Fruit fly (Drosophila melanogaster) whole organism, embryonic: ENCODE measurements around the gene CG8206.

ENCODE experiments used
- Abd-B ChIP-seq: fragments of 200-800 bp; sonication (Bioruptor generic); optimal IDR thresholded peaks from 2 replicates; lab custom pipeline; 2018; ENCODE audit warnings: missing biosample characterization, mild to moderate bottlenecking, missing genetic modification characterization, moderate library complexity
- C15 ChIP-seq: fragments of 200-800 bp; sonication (Bioruptor generic); IDR thresholded peaks from 3 replicates; pipeline ENCODE4 v1.3.6; 2022; ENCODE audit warnings: missing biosample characterization, missing genetic modification characterization
- CG10959 ChIP-seq: fragments of 200-800 bp; sonication (Bioruptor generic); IDR thresholded peaks from 2 replicates; pipeline ENCODE4 v1.3.6; 2022; ENCODE audit warnings: missing biosample characterization, missing genetic modification characterization
- CG11247 ChIP-seq: fragments of 200-800 bp; sonication (Bioruptor generic); IDR thresholded peaks from 2 replicates; pipeline ENCODE4 v1.3.6; 2022; ENCODE audit warnings: missing biosample characterization, missing genetic modification characterization
- CG1233 ChIP-seq: fragments of 200-800 bp; sonication (Bioruptor generic); optimal IDR thresholded peaks from 4 replicates; lab custom pipeline; 2018; ENCODE audit warnings: missing biosample characterization, mild to moderate bottlenecking, missing genetic modification characterization
- CG12942 ChIP-seq: fragments of 200-800 bp; sonication (Bioruptor generic); optimal IDR thresholded peaks from 3 replicates; lab custom pipeline; 2016; ENCODE audit warnings: missing biosample characterization, missing genetic modification characterization
- CG16779 ChIP-seq: fragments of 200-800 bp; sonication (Bioruptor generic); IDR thresholded peaks from 2 replicates; pipeline ENCODE4 v1.3.6; 2022; ENCODE audit warnings: missing biosample characterization, missing genetic modification characterization
- CG18262 ChIP-seq: fragments of 200-800 bp; optimal IDR thresholded peaks from 3 replicates; lab custom pipeline; 2019; ENCODE audit warnings: missing biosample characterization, mild to moderate bottlenecking, missing genetic modification characterization, moderate library complexity
- CG2129 ChIP-seq: fragments of 200-800 bp; sonication (Bioruptor generic); IDR thresholded peaks from 2 replicates; pipeline ENCODE4 v1.3.6; 2022; ENCODE audit warnings: missing biosample characterization, missing genetic modification characterization; ENCODE audit not compliant: partially characterized antibody
- CG30020 ChIP-seq: fragments of 200-800 bp; optimal IDR thresholded peaks from 2 replicates; lab custom pipeline; 2019; ENCODE audit warnings: missing biosample characterization, mild to moderate bottlenecking, missing genetic modification characterization, moderate library complexity
- CG31441 ChIP-seq: fragments of 200-800 bp; sonication (Bioruptor generic); IDR thresholded peaks from 2 replicates; pipeline ENCODE4 v1.3.6; 2022; ENCODE audit warnings: missing biosample characterization, missing genetic modification characterization
- CG4404 ChIP-seq: fragments of 200-800 bp; sonication (Bioruptor generic); IDR thresholded peaks from 2 replicates; pipeline ENCODE4 v1.3.6; 2022; ENCODE audit warnings: missing biosample characterization, missing genetic modification characterization
- CG4854 ChIP-seq: fragments of 200-800 bp; sonication (Bioruptor generic); optimal IDR thresholded peaks from 2 replicates; lab custom pipeline; 2016; ENCODE audit warnings: missing biosample characterization, missing genetic modification characterization, inconsistent platforms
- CG7357 ChIP-seq: fragments of 200-800 bp; sonication (Bioruptor generic); IDR thresholded peaks from 3 replicates; pipeline ENCODE4 v1.3.6; 2022; ENCODE audit warnings: missing biosample characterization, missing genetic modification characterization
- CG9437 ChIP-seq: fragments of 200-800 bp; sonication (Bioruptor generic); optimal IDR thresholded peaks from 2 replicates; lab custom pipeline; 2018; ENCODE audit warnings: missing biosample characterization, mild to moderate bottlenecking, missing genetic modification characterization
- CG9817 ChIP-seq: fragments of 200-800 bp; sonication (Bioruptor generic); optimal IDR thresholded peaks from 2 replicates; lab custom pipeline; 2018; ENCODE audit warnings: missing biosample characterization, mild to moderate bottlenecking, missing genetic modification characterization, moderate library complexity
- Dad ChIP-seq: fragments of 200-800 bp; sonication (Bioruptor generic); optimal IDR thresholded peaks from 3 replicates; lab custom pipeline; 2016; ENCODE audit warnings: missing biosample characterization, missing genetic modification characterization
- Doc3 ChIP-seq: fragments of 200-800 bp; sonication (Bioruptor generic); IDR thresholded peaks from 3 replicates; pipeline ENCODE4 v1.3.6; 2022; ENCODE audit warnings: missing biosample characterization, missing genetic modification characterization; ENCODE audit not compliant: partially characterized antibody
- E2f2 ChIP-seq: fragments of 200-800 bp; sonication (Bioruptor generic); IDR thresholded peaks from 2 replicates; pipeline ENCODE4 v1.3.6; 2022; ENCODE audit warnings: missing biosample characterization, missing genetic modification characterization
- Elba2 ChIP-seq: fragments of 200-800 bp; sonication (Bioruptor generic); optimal IDR thresholded peaks from 3 replicates; lab custom pipeline; 2016; ENCODE audit warnings: missing biosample characterization, missing genetic modification characterization
- Fer1 ChIP-seq: fragments of 200-800 bp; sonication (Bioruptor generic); optimal IDR thresholded peaks from 2 replicates; lab custom pipeline; 2017; ENCODE audit warnings: missing biosample characterization, mild to moderate bottlenecking, missing genetic modification characterization
- HLH4C ChIP-seq: fragments of 200-800 bp; sonication (Bioruptor generic); IDR thresholded peaks from 3 replicates; pipeline ENCODE4 v1.3.6; 2022; ENCODE audit warnings: missing biosample characterization, missing genetic modification characterization; ENCODE audit not compliant: partially characterized antibody
- HmgD ChIP-seq: fragments of 200-800 bp; sonication (Bioruptor generic); optimal IDR thresholded peaks from 3 replicates; lab custom pipeline; 2016; ENCODE audit warnings: missing biosample characterization, missing genetic modification characterization
- Hmr ChIP-seq: fragments of 200-800 bp; sonication (Bioruptor generic); optimal IDR thresholded peaks from 3 replicates; lab custom pipeline; 2017; ENCODE audit warnings: mild to moderate bottlenecking, missing biosample characterization, missing genetic modification reagents, missing genetic modification characterization
- Mrtf ChIP-seq: fragments of 200-800 bp; sonication (Bioruptor generic); IDR thresholded peaks from 3 replicates; pipeline ENCODE4 v1.3.6; 2022; ENCODE audit warnings: missing biosample characterization, missing genetic modification characterization
- Rfx ChIP-seq: fragments of 200-800 bp; sonication (Bioruptor generic); IDR thresholded peaks from 2 replicates; pipeline ENCODE4 v1.3.6; 2022; ENCODE audit warnings: missing biosample characterization, missing genetic modification characterization
- Rx ChIP-seq: fragments of 200-800 bp; sonication (Bioruptor generic); IDR thresholded peaks from 2 replicates; pipeline ENCODE4 v1.3.6; 2022; ENCODE audit warnings: missing biosample characterization, missing genetic modification characterization
- Scr ChIP-seq: fragments of 200-800 bp; sonication (Bioruptor generic); IDR thresholded peaks from 2 replicates; pipeline ENCODE4 v1.3.6; 2022; ENCODE audit warnings: missing biosample characterization, missing genetic modification characterization; ENCODE audit not compliant: partially characterized antibody
- Trl ChIP-seq, 3 experiments: fragments of >200 bp in 2 of 3; fragments of 200-800 bp in 1 of 3; sonication (Bioruptor generic) in 1 of 3; optimal IDR thresholded peaks; 2 replicates in 1 of 3; 3 replicates in 2 of 3; lab custom pipeline; 2016 to 2017; ENCODE audit warnings: missing biosample characterization in 1 of 3, missing genetic modification characterization in 1 of 3
- ab ChIP-seq: fragments of 200-800 bp; sonication (Bioruptor generic); optimal IDR thresholded peaks from 2 replicates; lab custom pipeline; 2016; ENCODE audit warnings: missing biosample characterization, missing genetic modification characterization
- cato ChIP-seq: fragments of 200-800 bp; sonication (Bioruptor generic); optimal IDR thresholded peaks from 2 replicates; lab custom pipeline; 2016; ENCODE audit warnings: missing biosample characterization, missing genetic modification characterization, borderline replicate concordance
- dan ChIP-seq: fragments of 200-800 bp; sonication (Bioruptor generic); IDR thresholded peaks from 2 replicates; pipeline ENCODE4 v1.3.6; 2022; ENCODE audit warnings: missing biosample characterization, missing genetic modification characterization
- dimm ChIP-seq: fragments of 200-800 bp; sonication (Bioruptor generic); IDR thresholded peaks from 2 replicates; pipeline ENCODE4 v1.3.6; 2022; ENCODE audit warnings: missing biosample characterization, missing genetic modification characterization
- dmrt11E ChIP-seq: fragments of 200-800 bp; sonication (Bioruptor generic); optimal IDR thresholded peaks from 3 replicates; lab custom pipeline; 2018; ENCODE audit warnings: missing biosample characterization, mild to moderate bottlenecking, missing genetic modification characterization, moderate library complexity
- dpn ChIP-seq, 2 experiments: fragments of 200-800 bp; sonication (Bioruptor generic); optimal IDR thresholded peaks; 3 replicates each; lab custom pipeline; 2016; ENCODE audit warnings: missing biosample characterization in 2 of 2, missing genetic modification characterization in 2 of 2
- exex ChIP-seq: fragments of 200-800 bp; sonication (Bioruptor generic); optimal IDR thresholded peaks from 4 replicates; lab custom pipeline; 2018; ENCODE audit warnings: missing biosample characterization, mild to moderate bottlenecking, missing genetic modification characterization, moderate library complexity
- fd3F ChIP-seq: fragments of 200-800 bp; sonication (Bioruptor generic); optimal IDR thresholded peaks from 2 replicates; lab custom pipeline; 2018; ENCODE audit warnings: missing biosample characterization, mild to moderate bottlenecking, missing genetic modification characterization, moderate library complexity
- ftz-f1 ChIP-seq: fragments of 200-800 bp; sonication (Bioruptor generic); optimal IDR thresholded peaks from 2 replicates; lab custom pipeline; 2016; ENCODE audit warnings: missing biosample characterization, missing genetic modification characterization
- gfzf ChIP-seq: fragments of 200-800 bp; sonication (Bioruptor generic); optimal IDR thresholded peaks from 2 replicates; lab custom pipeline; 2016; ENCODE audit warnings: missing biosample characterization, mild to moderate bottlenecking, missing genetic modification characterization, moderate library complexity
- hbn ChIP-seq: fragments of 200-800 bp; sonication (Bioruptor generic); IDR thresholded peaks from 2 replicates; pipeline ENCODE4 v1.3.6; 2022; ENCODE audit warnings: missing biosample characterization, missing genetic modification characterization; ENCODE audit not compliant: partially characterized antibody
- her ChIP-seq: fragments of 200-800 bp; sonication (Bioruptor generic); optimal IDR thresholded peaks from 2 replicates; lab custom pipeline; 2016; ENCODE audit warnings: missing biosample characterization, missing genetic modification characterization
- hth ChIP-seq: fragments of >200 bp; optimal IDR thresholded peaks from 2 replicates; lab custom pipeline; 2017; ENCODE audit warnings: inconsistent platforms
- kah ChIP-seq: fragments of 200-800 bp; sonication (Bioruptor generic); optimal IDR thresholded peaks from 2 replicates; lab custom pipeline; 2018; ENCODE audit warnings: missing biosample characterization, mild to moderate bottlenecking, missing genetic modification characterization
- maf-S ChIP-seq: fragments of 200-800 bp; sonication (Bioruptor generic); optimal IDR thresholded peaks from 2 replicates; lab custom pipeline; 2016; ENCODE audit warnings: missing biosample characterization, missing genetic modification characterization
- mirr ChIP-seq: fragments of 200-800 bp; sonication (Bioruptor generic); optimal IDR thresholded peaks from 3 replicates; lab custom pipeline; 2018; ENCODE audit warnings: missing biosample characterization, mild to moderate bottlenecking, missing genetic modification characterization
- rib ChIP-seq: fragments of 200-800 bp; sonication (Bioruptor generic); IDR thresholded peaks from 2 replicates; pipeline ENCODE4 v1.3.6; 2022; ENCODE audit warnings: missing biosample characterization, missing genetic modification characterization
- schlank ChIP-seq: fragments of 200-800 bp; sonication (Bioruptor generic); optimal IDR thresholded peaks from 2 replicates; lab custom pipeline; 2018; ENCODE audit warnings: missing biosample characterization, mild to moderate bottlenecking, missing genetic modification characterization
- shn ChIP-seq: fragments of 200-800 bp; sonication (Bioruptor generic); optimal IDR thresholded peaks from 3 replicates; lab custom pipeline; 2016; ENCODE audit warnings: missing biosample characterization, missing genetic modification characterization
- slp2 ChIP-seq: fragments of 200-800 bp; sonication (Bioruptor generic); optimal IDR thresholded peaks from 2 replicates; lab custom pipeline; 2016; ENCODE audit warnings: missing biosample characterization, missing genetic modification characterization
- tin ChIP-seq: fragments of 200-800 bp; sonication (Bioruptor generic); optimal IDR thresholded peaks from 3 replicates; lab custom pipeline; 2016; ENCODE audit warnings: missing biosample characterization, missing genetic modification characterization

Gene CG8206

dm6 chrX:15738890-15739550 lies at the start of gene CG8206, which contains the start of gene CG11679 (continued):
- TF ChIP-seq Elba2 (GFP tag; lab: Kevin White, UChicago) (no peak), CG18262 (peak; percentile 29), fd3F (GFP tag; lab: Kevin White, UChicago) (no peak), CG4404 (GFP tag; lab: Robert Waterston, UW) (peak; percentile 27; the same call in 1 of the 2 replicates), Hmr (GFP tag; lab: Kevin White, UChicago) (no peak), her (peak; percentile 14), maf-S (GFP tag; lab: Kevin White, UChicago) (no peak), mirr (GFP tag; lab: Kevin White, UChicago) (no peak), dimm (GFP tag; lab: Robert Waterston, UW) (no peak), schlank (tag; lab: Kevin White, UChicago) (no peak), CG1233 (GFP tag; lab: Kevin White, UChicago) (no peak), E2f2 (0 out of 2 replicates have a peak, but pooled peaks have one; percentile 17), ab (GFP tag; lab: Kevin White, UChicago) (no peak), rib (GFP tag; lab: Robert Waterston, UW) (no peak), CG9437 (GFP tag; lab: Kevin White, UChicago) (no peak), Dad (GFP tag; lab: Kevin White, UChicago) (peak; percentile 27), CG12942 (peak; percentile 18), C15 (GFP tag; lab: Robert Waterston, UW) (no peak), CG2129 (no peak), CG10959 (GFP tag; lab: Robert Waterston, UW) (no peak), exex (peak; percentile 26), CG9817 (peak; percentile 55), HmgD (GFP tag; lab: Kevin White, UChicago) (peak; percentile 46), CG30020 (tag; lab: Kevin White, UChicago) (peak; percentile 31), Trl (optimal IDR thresholded peaks at IDR 0.05; lab: Kevin White, UChicago) (no peak), Trl (GFP tag; optimal IDR thresholded peaks at IDR 0.05; lab: Kevin White, UChicago) (peak; percentile 23), hbn (GFP tag; lab: Robert Waterston, UW) (no peak), CG31441 (GFP tag; lab: Robert Waterston, UW) (no peak), gfzf (GFP tag; lab: Kevin White, UChicago) (no peak), Scr (GFP tag; lab: Robert Waterston, UW) (peak; percentile 54), Fer1 (GFP tag; lab: Kevin White, UChicago) (peak; percentile 36), Mrtf (GFP tag; lab: Robert Waterston, UW) (no peak), Abd-B (peak; percentile 37), tin (GFP tag; lab: Kevin White, UChicago) (peak; percentile 6), slp2 (GFP tag; lab: Kevin White, UChicago) (no peak), dmrt11E (tag; lab: Kevin White, UChicago) (peak; percentile 32), Rx (GFP tag; lab: Robert Waterston, UW) (no peak), HLH4C (GFP tag; lab: Robert Waterston, UW) (peak; percentile 53; the same call in 2 of the 3 replicates), CG11247 (GFP tag; lab: Robert Waterston, UW) (no peak), hth (no peak), ftz-f1 (GFP tag; lab: Kevin White, UChicago) (no peak), cato (GFP tag; lab: Kevin White, UChicago) (no peak), CG7357 (GFP tag; lab: Robert Waterston, UW) (no peak), Doc3 (GFP tag; lab: Robert Waterston, UW) (no peak), shn (GFP tag; lab: Kevin White, UChicago) (peak; percentile 52), kah (GFP tag; lab: Kevin White, UChicago) (no peak), Rfx (peak; percentile 72), dan (GFP tag; lab: Robert Waterston, UW) (no peak), dpn (GFP tag; optimal IDR thresholded peaks at IDR 0.05; lab: Kevin White, UChicago) (peak in 1 of 2 experiments; percentile 23), CG16779 (GFP tag; lab: Robert Waterston, UW) (no peak), CG4854 (GFP tag; lab: Kevin White, UChicago) (no peak)
